Worm (Caenorhabditis elegans) whole organism, L2 larva: ENCODE results near the gene Y80D4G.2.
A peak's percentile ranks its signal among the peaks of the same experiment; 100 is the strongest.

ENCODE experiments used
- C34F6.9 ChIP-seq: fragments of 150-350 bp; optimal IDR thresholded peaks from 2 replicates; lab custom pipeline; 2014; ENCODE audit warnings: missing biosample characterization, missing genetic modification characterization
- F13H6.1 ChIP-seq: sonication (generic microtip); optimal IDR thresholded peaks from 2 replicates; lab custom pipeline; 2016; ENCODE audit warnings: missing genetic modification characterization, missing compliant biosample characterization
- R02D3.7 ChIP-seq: fragments of 150-350 bp; optimal IDR thresholded peaks from 2 replicates; lab custom pipeline; 2014; ENCODE audit warnings: missing biosample characterization, missing genetic modification characterization
- Y55F3AM.14 ChIP-seq: fragments of 200-800 bp; sonication (Bioruptor generic); optimal IDR thresholded peaks from 2 replicates; lab custom pipeline; 2018; ENCODE audit warnings: mild to moderate bottlenecking, missing genetic modification characterization, missing compliant biosample characterization
- ZK546.5 ChIP-seq: sonication (generic microtip); optimal IDR thresholded peaks from 2 replicates; lab custom pipeline; 2017; ENCODE audit warnings: missing biosample characterization, missing genetic modification characterization
- alr-1 ChIP-seq: fragments of 150-350 bp; optimal IDR thresholded peaks from 2 replicates; lab custom pipeline; 2014; ENCODE audit warnings: missing biosample characterization, missing genetic modification characterization
- aly-2 ChIP-seq: fragments of 150-350 bp; optimal IDR thresholded peaks from 2 replicates; lab custom pipeline; 2014; ENCODE audit warnings: missing biosample characterization, missing genetic modification characterization
- ama-1 ChIP-seq: fragments of 150-350 bp; optimal IDR thresholded peaks from 2 replicates; lab custom pipeline; 2018; ENCODE audit warnings: inconsistent platforms
- blmp-1 ChIP-seq: sonication (generic microtip); optimal IDR thresholded peaks from 2 replicates; lab custom pipeline; 2017; ENCODE audit warnings: missing genetic modification characterization, mild to moderate bottlenecking, missing compliant biosample characterization, antibody characterized with exemption, moderate library complexity; ENCODE audit not compliant: insufficient read depth
- ceh-16 ChIP-seq: fragments of 150-350 bp; optimal IDR thresholded peaks from 2 replicates; lab custom pipeline; 2014; ENCODE audit warnings: missing biosample characterization, missing genetic modification characterization
- crh-2 ChIP-seq: sonication (generic microtip); optimal IDR thresholded peaks from 2 replicates; lab custom pipeline; 2017; ENCODE audit warnings: missing biosample characterization, missing genetic modification characterization
- egl-27 ChIP-seq: sonication (generic microtip); optimal IDR thresholded peaks from 3 replicates; lab custom pipeline; 2017; ENCODE audit warnings: missing biosample characterization, missing genetic modification reagents, missing genetic modification characterization
- elt-3 ChIP-seq: sonication (generic microtip); optimal IDR thresholded peaks from 2 replicates; lab custom pipeline; 2017; ENCODE audit warnings: missing biosample characterization, missing genetic modification characterization
- fos-1 ChIP-seq: fragments of 150-350 bp; optimal IDR thresholded peaks from 2 replicates; lab custom pipeline; 2014; ENCODE audit warnings: missing biosample characterization, missing genetic modification characterization
- lin-11 ChIP-seq: fragments of 150-350 bp; sonication (generic microtip); optimal IDR thresholded peaks from 2 replicates; lab custom pipeline; 2014; ENCODE audit warnings: missing biosample characterization, missing genetic modification characterization, inconsistent platforms, mixed read lengths
- lin-13 ChIP-seq: fragments of 150-350 bp; optimal IDR thresholded peaks from 2 replicates; lab custom pipeline; 2014; ENCODE audit warnings: missing biosample characterization, missing genetic modification reagents, missing genetic modification characterization
- lin-39 ChIP-seq: fragments of 150-350 bp; optimal IDR thresholded peaks from 2 replicates; lab custom pipeline; 2014; ENCODE audit warnings: missing biosample characterization, missing genetic modification reagents, missing genetic modification characterization
- lsy-2 ChIP-seq, 2 experiments: fragments of 150-350 bp in 1 of 2; sonication (generic microtip) in 1 of 2; optimal IDR thresholded peaks; 2 replicates each; lab custom pipeline; 2014 to 2017; ENCODE audit warnings: missing biosample characterization in 2 of 2, missing genetic modification characterization in 2 of 2
- mab-5 ChIP-seq: fragments of 150-350 bp; optimal IDR thresholded peaks from 2 replicates; lab custom pipeline; 2014; ENCODE audit warnings: missing biosample characterization, missing genetic modification characterization
- mbf-1 ChIP-seq: sonication (generic microtip); optimal IDR thresholded peaks from 2 replicates; lab custom pipeline; 2017; ENCODE audit warnings: missing biosample characterization, missing genetic modification characterization
- mdl-1 ChIP-seq, 2 experiments: fragments of 150-350 bp in 1 of 2; sonication (generic microtip) in 1 of 2; optimal IDR thresholded peaks; 2 replicates each; lab custom pipeline; 2017; ENCODE audit warnings: missing biosample characterization in 2 of 2, missing genetic modification characterization in 2 of 2
- nhr-12 ChIP-seq: fragments of 150-350 bp; optimal IDR thresholded peaks from 2 replicates; lab custom pipeline; 2014; ENCODE audit warnings: missing biosample characterization, missing genetic modification characterization
- nhr-129 ChIP-seq: fragments of 150-350 bp; optimal IDR thresholded peaks from 2 replicates; lab custom pipeline; 2014; ENCODE audit warnings: missing biosample characterization, missing genetic modification characterization
- nhr-23 ChIP-seq: fragments of 150-350 bp; optimal IDR thresholded peaks from 2 replicates; lab custom pipeline; 2014; ENCODE audit warnings: missing biosample characterization, missing genetic modification reagents, missing genetic modification characterization
- nhr-237 ChIP-seq: fragments of 150-350 bp; optimal IDR thresholded peaks from 2 replicates; lab custom pipeline; 2014; ENCODE audit warnings: missing biosample characterization, missing genetic modification characterization
- nhr-25 ChIP-seq: fragments of 150-350 bp; sonication (generic microtip); optimal IDR thresholded peaks from 3 replicates; lab custom pipeline; 2014; ENCODE audit warnings: missing biosample characterization, missing genetic modification characterization
- nhr-6 ChIP-seq: fragments of 150-350 bp; optimal IDR thresholded peaks from 2 replicates; lab custom pipeline; 2014; ENCODE audit warnings: missing biosample characterization, missing genetic modification characterization
- nhr-77 ChIP-seq: fragments of 150-350 bp; optimal IDR thresholded peaks from 2 replicates; lab custom pipeline; 2014; ENCODE audit warnings: missing biosample characterization, missing genetic modification characterization
- sem-4 ChIP-seq: fragments of 150-350 bp; optimal IDR thresholded peaks from 2 replicates; lab custom pipeline; 2014; ENCODE audit warnings: missing biosample characterization, missing genetic modification reagents, missing genetic modification characterization
- skn-1 ChIP-seq: sonication (generic microtip); optimal IDR thresholded peaks from 2 replicates; lab custom pipeline; 2017; ENCODE audit warnings: missing biosample characterization, missing genetic modification characterization
- sma-3 ChIP-seq: sonication (generic microtip); optimal IDR thresholded peaks from 2 replicates; lab custom pipeline; 2016; ENCODE audit warnings: missing genetic modification reagents, missing genetic modification characterization, missing compliant biosample characterization
- sma-9 ChIP-seq, 2 experiments: fragments of 150-350 bp in 1 of 2; sonication (generic microtip) in 1 of 2; optimal IDR thresholded peaks; 2 replicates each; lab custom pipeline; 2014 to 2016; ENCODE audit warnings: missing genetic modification characterization in 2 of 2, mild to moderate bottlenecking in 1 of 2, missing biosample characterization in 1 of 2, missing compliant biosample characterization in 1 of 2, missing genetic modification reagents in 1 of 2, moderate library complexity in 1 of 2
- snpc-4 ChIP-seq: fragments of 150-350 bp; optimal IDR thresholded peaks from 2 replicates; lab custom pipeline; 2014; ENCODE audit warnings: missing biosample characterization, missing genetic modification characterization
- unc-39 ChIP-seq: fragments of 150-350 bp; optimal IDR thresholded peaks from 2 replicates; lab custom pipeline; 2014; ENCODE audit warnings: missing biosample characterization, missing genetic modification characterization
- unc-55 ChIP-seq: fragments of 150-350 bp; sonication (generic microtip); optimal IDR thresholded peaks from 3 replicates; lab custom pipeline; 2014; ENCODE audit warnings: missing biosample characterization, missing genetic modification reagents, missing genetic modification characterization
- zag-1 ChIP-seq: fragments of 150-350 bp; optimal IDR thresholded peaks from 2 replicates; lab custom pipeline; 2014; ENCODE audit warnings: missing biosample characterization, missing genetic modification characterization
- ztf-1 ChIP-seq: fragments of 200-800 bp; sonication (Bioruptor generic); conservative IDR thresholded peaks from 2 replicates; pipeline ENCODE4 v1.3.6; 2022; ENCODE audit warnings: missing genetic modification characterization, missing compliant biosample characterization
- ztf-11 ChIP-seq: sonication (generic microtip); optimal IDR thresholded peaks from 2 replicates; lab custom pipeline; 2017; ENCODE audit warnings: missing biosample characterization, missing genetic modification characterization
- ztf-4 ChIP-seq: fragments of 150-350 bp; optimal IDR thresholded peaks from 2 replicates; lab custom pipeline; 2014; ENCODE audit warnings: missing biosample characterization, missing genetic modification characterization

The Y80D4G.2 gene

ce11 chrIII:7584131-7584646, 10.2 kb downstream of the Y80D4G.2 start, which contains the start of gene cup-5:
cup-5 (plus strand) TSS chrIII:7584181.
- TF ChIP-seq C34F6.9 (tag; lab: Kevin White, UChicago) (peak; percentile 17), nhr-237 (no peak), lsy-2 (tag; optimal IDR thresholded peaks at IDR 0.05; lab: Kevin White, UChicago) (peak; percentile 29 to 71), mbf-1 (no peak), R02D3.7 (peak; percentile 27), lin-11 (tag; lab: Kevin White, UChicago) (peak; percentile 3), nhr-129 (peak; percentile 24)
- TF ChIP-seq, all 48 proteins: peak for 5

ce11 chrIII:7582885-7583284, 11.5 kb downstream of the Y80D4G.2 start, which contains the start of gene R13A5.10:
R13A5.10 (minus strand) TSS chrIII:7582985.
- TF ChIP-seq ztf-4 (no peak), R02D3.7 (no peak), fos-1 (tag; lab: Kevin White, UChicago) (no peak), Y55F3AM.14 (GFP tag; lab: Kevin White, UChicago) (no peak), mdl-1 (tag; optimal IDR thresholded peaks at IDR 0.05; lab: Kevin White, UChicago) (no peak), ceh-16 (tag; lab: Kevin White, UChicago) (no peak), zag-1 (tag; lab: Kevin White, UChicago) (no peak), sma-9 (GFP tag; optimal IDR thresholded peaks at IDR 0.05; lab: Kevin White, UChicago) (no peak), sma-9 (tag; optimal IDR thresholded peaks at IDR 0.05; lab: Kevin White, UChicago) (no peak), blmp-1 (no peak), ZK546.5 (tag; lab: Kevin White, UChicago) (no peak), elt-3 (tag; lab: Kevin White, UChicago) (no peak), ztf-1 (no peak), unc-39 (tag; lab: Kevin White, UChicago) (no peak), nhr-23 (tag; lab: Kevin White, UChicago) (no peak), nhr-129 (no peak), C34F6.9 (tag; lab: Kevin White, UChicago) (no peak), nhr-12 (tag; lab: Kevin White, UChicago) (no peak), crh-2 (no peak), lin-11 (tag; lab: Kevin White, UChicago) (no peak)

ce11 chrIII:7580586-7580985, 13.8 kb downstream of the Y80D4G.2 start:
- TF ChIP-seq crh-2 (peak; percentile 40), Y55F3AM.14 (GFP tag; lab: Kevin White, UChicago) (peak; percentile 48), unc-55 (GFP tag; lab: Kevin White, UChicago) (peak; percentile 89), lsy-2 (tag; optimal IDR thresholded peaks at IDR 0.05; lab: Kevin White, UChicago) (peak in 1 of 2 experiments; percentile 66), zag-1 (tag; lab: Kevin White, UChicago) (peak; percentile 29), lin-39 (no peak), nhr-237 (no peak), snpc-4 (tag; lab: Kevin White, UChicago) (peak; percentile 3), lin-11 (tag; lab: Kevin White, UChicago) (peak; percentile 30), nhr-129 (peak; percentile 52), F13H6.1 (peak; percentile 30), skn-1 (no peak), C34F6.9 (tag; lab: Kevin White, UChicago) (peak; percentile 82)

- TF ChIP-seq sma-9 (GFP tag; optimal IDR thresholded peaks at IDR 0.05; lab: Kevin White, UChicago) (peak; percentile 22), sma-9 (tag; optimal IDR thresholded peaks at IDR 0.05; lab: Kevin White, UChicago) (no peak), lsy-2 (tag; optimal IDR thresholded peaks at IDR 0.05; lab: Kevin White, UChicago) (peak in 1 of 2 experiments; percentile 3), ztf-11 (tag; lab: Kevin White, UChicago) (no peak), crh-2 (peak; percentile 6), C34F6.9 (tag; lab: Kevin White, UChicago) (peak; percentile 11), nhr-237 (no peak)
These were observed 15.1 kb downstream of the Y80D4G.2 start, which contains the start of gene mfsd-6 for ce11 chrIII:7579324-7579723. mfsd-6 (minus strand) TSS chrIII:7579411.

- TF ChIP-seq blmp-1: peak; percentile 72
- peak; percentile 77 for TF ChIP-seq nhr-6 (tag; lab: Kevin White, UChicago)
- TF ChIP-seq sem-4 (tag; lab: Kevin White, UChicago): peak; percentile 42
- TF ChIP-seq nhr-129: peak; percentile 97
- peak; percentile 20 for TF ChIP-seq ceh-16 (tag; lab: Kevin White, UChicago)
- TF ChIP-seq unc-55 (GFP tag; lab: Kevin White, UChicago): peak; percentile 97
- TF ChIP-seq sma-3 (GFP tag; lab: Kevin White, UChicago): peak; percentile 62
- peak; percentile 75 for TF ChIP-seq ama-1 (lab: Kevin White, UChicago)
- peak; percentile 39 for TF ChIP-seq mab-5 (tag; lab: Kevin White, UChicago)
- no peak for TF ChIP-seq unc-39 (tag; lab: Kevin White, UChicago)
- peak; percentile 74 for TF ChIP-seq sma-9 (GFP tag; optimal IDR thresholded peaks at IDR 0.05; lab: Kevin White, UChicago)
- no peak for TF ChIP-seq sma-9 (tag; optimal IDR thresholded peaks at IDR 0.05; lab: Kevin White, UChicago)
- TF ChIP-seq C34F6.9 (tag; lab: Kevin White, UChicago): peak; percentile 93
- peak; percentile 62 for TF ChIP-seq fos-1 (tag; lab: Kevin White, UChicago)
- peak; percentile 67 for TF ChIP-seq zag-1 (tag; lab: Kevin White, UChicago)
- TF ChIP-seq nhr-25 (tag; lab: Kevin White, UChicago): peak; percentile 82
- TF ChIP-seq alr-1: no peak
- TF ChIP-seq lin-11 (tag; lab: Kevin White, UChicago): peak; percentile 72
- peak; percentile 87 for TF ChIP-seq crh-2
- TF ChIP-seq aly-2: no peak
- peak; percentile 89 for TF ChIP-seq lin-13
- TF ChIP-seq egl-27 (tag; lab: Kevin White, UChicago): peak; percentile 76
- TF ChIP-seq snpc-4 (tag; lab: Kevin White, UChicago): peak; percentile 56
- TF ChIP-seq F13H6.1: peak; percentile 60
- no peak for TF ChIP-seq nhr-77 (tag; lab: Kevin White, UChicago)
These were observed 21.5 kb downstream of the Y80D4G.2 start, which contains the start of the genes rpl-9 and lpd-7 for ce11 chrIII:7572781-7573400. rpl-9 (minus strand) TSS chrIII:7572831. lpd-7 (plus strand) TSS chrIII:7573350.
